Fruit fly (Drosophila melanogaster) whole organism, prepupa: ENCODE measurements around the gene ru.

Source experiments
- CG6276 ChIP-seq: fragments of 200-800 bp; sonication (Bioruptor generic); optimal IDR thresholded peaks from 2 replicates; lab custom pipeline; 2017; ENCODE audit warnings: missing biosample characterization, mild to moderate bottlenecking, missing genetic modification characterization
- CG8319 ChIP-seq: fragments of 200-800 bp; sonication (Bioruptor generic); optimal IDR thresholded peaks from 3 replicates; lab custom pipeline; 2016; ENCODE audit warnings: missing biosample characterization, missing genetic modification characterization

DNA sequence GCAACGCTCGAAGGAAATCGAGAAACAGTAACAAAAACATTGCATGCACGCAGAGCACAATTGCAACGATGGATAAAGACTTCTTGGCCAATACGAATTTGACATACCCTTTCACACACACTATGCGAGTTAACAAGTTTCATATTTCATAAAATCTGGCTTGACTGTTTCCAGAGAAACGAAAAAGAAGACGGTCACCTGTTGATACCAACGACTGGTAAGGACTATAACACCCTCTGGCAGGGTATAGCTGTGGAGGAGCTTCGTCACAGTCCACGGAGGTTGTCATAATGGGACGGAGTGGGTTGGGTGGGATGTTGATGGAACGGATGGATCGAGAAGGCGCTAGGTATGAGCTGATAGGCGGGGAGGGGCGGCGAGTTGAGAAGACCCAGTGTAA, 22.2 kb upstream of the ru start:
- TF ChIP-seq CG8319 (GFP tag; lab: Kevin White, UChicago) (peak; percentile 69), CG6276 (GFP tag; lab: Kevin White, UChicago) (no peak)
